Worm (Caenorhabditis elegans) whole organism, late embryonic: Measurements from ENCODE around the gene F36H9.1.

Experiments
- ceh-24 ChIP-seq: sonication (generic microtip); optimal IDR thresholded peaks from 2 replicates; lab custom pipeline; 2016; ENCODE audit warnings: mild to moderate bottlenecking, missing genetic modification characterization, missing compliant biosample characterization
- odd-2 ChIP-seq: sonication (generic microtip); optimal IDR thresholded peaks from 2 replicates; lab custom pipeline; 2017; ENCODE audit warnings: antibody characterized with exemption, mild to moderate bottlenecking, missing genetic modification characterization, missing compliant biosample characterization
- pag-3 ChIP-seq: sonication (generic microtip); optimal IDR thresholded peaks from 2 replicates; lab custom pipeline; 2016; ENCODE audit warnings: missing compliant biosample characterization, missing genetic modification characterization, borderline replicate concordance

DNA sequence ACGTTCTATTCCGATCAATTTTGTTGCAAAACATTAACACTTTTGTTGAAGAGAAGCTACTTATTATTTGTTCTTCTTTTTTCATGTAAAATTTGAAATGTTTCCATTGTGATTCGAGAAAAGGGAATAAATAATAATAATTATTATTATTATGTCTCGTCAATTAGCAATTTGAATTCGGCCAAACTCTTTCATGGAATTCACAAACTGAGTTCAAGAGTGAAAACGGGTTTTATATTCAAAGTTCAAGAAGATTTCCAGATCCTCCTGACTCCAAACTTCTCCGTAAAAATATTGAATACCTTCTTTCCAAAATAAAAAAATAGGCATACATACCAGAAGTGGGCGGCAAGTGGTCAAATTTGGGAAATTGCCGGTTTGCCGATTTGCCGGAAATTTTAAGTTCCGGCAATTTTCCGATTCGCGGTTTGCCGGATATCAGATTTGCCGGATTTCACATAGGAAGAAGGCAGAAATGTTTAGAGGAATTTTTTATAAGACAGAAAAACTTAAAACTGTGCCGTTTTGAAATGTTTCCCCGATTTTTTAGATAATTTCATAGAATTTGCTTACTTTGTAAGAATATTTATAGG lies 11.5 kb downstream of the F36H9.1 start:
- TF ChIP-seq ceh-24 (no peak), pag-3 (tag; lab: Kevin White, UChicago) (no peak), odd-2 (tag; lab: Kevin White, UChicago) (no peak)
